Fruit fly (Drosophila melanogaster) whole organism, embryonic: ENCODE results near the gene CG5225.
A peak's percentile ranks its signal among the peaks of the same experiment; 100 is the strongest.

Source experiments
- Adf1 ChIP-seq: fragments of 200-800 bp; sonication (Bioruptor generic); IDR thresholded peaks from 2 replicates; pipeline ENCODE4 v1.3.6; 2022; ENCODE audit warnings: missing biosample characterization, missing genetic modification characterization
- CG11093 ChIP-seq: fragments of 200-800 bp; sonication (Bioruptor generic); IDR thresholded peaks from 3 replicates; pipeline ENCODE4 v1.3.6; 2022; ENCODE audit warnings: missing biosample characterization, missing genetic modification characterization
- CG11696 ChIP-seq: fragments of 200-800 bp; sonication (Bioruptor generic); IDR thresholded peaks from 2 replicates; pipeline ENCODE4 v1.3.6; 2022; ENCODE audit warnings: missing biosample characterization, missing genetic modification characterization
- CG12104 ChIP-seq: fragments of 200-800 bp; sonication (Bioruptor generic); optimal IDR thresholded peaks from 3 replicates; lab custom pipeline; 2016; ENCODE audit warnings: missing biosample characterization, missing genetic modification characterization
- CG13296 ChIP-seq: fragments of 200-800 bp; sonication (Bioruptor generic); optimal IDR thresholded peaks from 3 replicates; lab custom pipeline; 2018; ENCODE audit warnings: missing biosample characterization, mild to moderate bottlenecking, missing genetic modification characterization
- CG15073 ChIP-seq: fragments of 200-800 bp; sonication (Bioruptor generic); optimal IDR thresholded peaks from 2 replicates; lab custom pipeline; 2016; ENCODE audit warnings: missing biosample characterization, missing genetic modification characterization
- CG17568 ChIP-seq: fragments of 200-800 bp; sonication (Bioruptor generic); optimal IDR thresholded peaks from 2 replicates; lab custom pipeline; 2018; ENCODE audit warnings: missing biosample characterization, mild to moderate bottlenecking, missing genetic modification characterization, moderate library complexity
- CG18262 ChIP-seq: fragments of 200-800 bp; optimal IDR thresholded peaks from 3 replicates; lab custom pipeline; 2019; ENCODE audit warnings: missing biosample characterization, mild to moderate bottlenecking, missing genetic modification characterization, moderate library complexity
- CG4282 ChIP-seq: fragments of 200-800 bp; sonication (Bioruptor generic); optimal IDR thresholded peaks from 2 replicates; lab custom pipeline; 2016; ENCODE audit warnings: missing biosample characterization, missing genetic modification characterization
- CG4360 ChIP-seq: fragments of 200-800 bp; sonication (Bioruptor generic); IDR thresholded peaks from 2 replicates; pipeline ENCODE4 v1.3.6; 2022; ENCODE audit warnings: missing biosample characterization, missing genetic modification characterization
- CG6272 ChIP-seq: fragments of 200-800 bp; sonication (Bioruptor generic); IDR thresholded peaks from 2 replicates; pipeline ENCODE4 v1.3.6; 2022; ENCODE audit warnings: missing biosample characterization, missing genetic modification characterization
- CG6765 ChIP-seq: fragments of 200-800 bp; sonication (Bioruptor generic); optimal IDR thresholded peaks from 3 replicates; lab custom pipeline; 2017; ENCODE audit warnings: missing biosample characterization, mild to moderate bottlenecking, missing genetic modification characterization
- CG7786 ChIP-seq: fragments of 200-800 bp; sonication (Bioruptor generic); optimal IDR thresholded peaks from 2 replicates; lab custom pipeline; 2016; ENCODE audit warnings: missing biosample characterization, missing genetic modification characterization
- CG7987 ChIP-seq: fragments of 200-800 bp; sonication (Bioruptor generic); optimal IDR thresholded peaks from 2 replicates; lab custom pipeline; 2018; ENCODE audit warnings: missing biosample characterization, mild to moderate bottlenecking, missing genetic modification characterization, moderate library complexity
- CG9932 ChIP-seq: fragments of 200-800 bp; sonication (Bioruptor generic); IDR thresholded peaks from 2 replicates; pipeline ENCODE4 v1.3.6; 2022; ENCODE audit warnings: missing biosample characterization, missing genetic modification characterization
- CoRest ChIP-seq: fragments of 200-800 bp; sonication (Bioruptor generic); optimal IDR thresholded peaks from 3 replicates; lab custom pipeline; 2018; ENCODE audit warnings: missing biosample characterization, mild to moderate bottlenecking, missing genetic modification characterization, moderate library complexity
- D ChIP-seq, 2 experiments: fragments of 200-800 bp in 1 of 2; fragments of >200 bp in 1 of 2; sonication (Bioruptor generic) in 1 of 2; optimal IDR thresholded peaks; 2 replicates in 1 of 2; 3 replicates in 1 of 2; lab custom pipeline; 2017; ENCODE audit warnings: mild to moderate bottlenecking in 1 of 2, missing biosample characterization in 1 of 2, missing genetic modification characterization in 1 of 2, missing genetic modification reagents in 1 of 2
- D19B ChIP-seq: fragments of 200-800 bp; sonication (Bioruptor generic); optimal IDR thresholded peaks from 2 replicates; lab custom pipeline; 2017; ENCODE audit warnings: missing biosample characterization, mild to moderate bottlenecking, missing genetic modification characterization
- Deaf1 ChIP-seq: fragments of 200-800 bp; optimal IDR thresholded peaks from 3 replicates; lab custom pipeline; 2019; ENCODE audit warnings: missing biosample characterization, mild to moderate bottlenecking, missing genetic modification characterization, moderate library complexity
- Dfd ChIP-seq, 2 experiments: fragments of >200 bp; optimal IDR thresholded peaks; 2 replicates each; lab custom pipeline; 2017; ENCODE audit warnings: missing biosample characterization in 2 of 2, missing genetic modification characterization in 2 of 2
- ERR ChIP-seq: fragments of 200-800 bp; sonication (Bioruptor generic); optimal IDR thresholded peaks from 2 replicates; lab custom pipeline; 2016; ENCODE audit warnings: missing biosample characterization, missing genetic modification characterization
- Fer2 ChIP-seq: fragments of 200-800 bp; sonication (Bioruptor generic); optimal IDR thresholded peaks from 2 replicates; lab custom pipeline; 2018; ENCODE audit warnings: missing biosample characterization, mild to moderate bottlenecking, missing genetic modification characterization, moderate library complexity
- Gsc ChIP-seq: fragments of 200-800 bp; sonication (Bioruptor generic); IDR thresholded peaks from 2 replicates; pipeline ENCODE4 v1.3.6; 2022; ENCODE audit warnings: missing biosample characterization, missing genetic modification characterization
- Hmx ChIP-seq: fragments of 200-800 bp; sonication (Bioruptor generic); optimal IDR thresholded peaks from 2 replicates; lab custom pipeline; 2016; ENCODE audit warnings: missing biosample characterization, missing genetic modification characterization
- Hr39 ChIP-seq: fragments of >200 bp; optimal IDR thresholded peaks from 2 replicates; lab custom pipeline; 2017
- Hr78 ChIP-seq, 2 experiments: fragments of 200-800 bp in 1 of 2; fragments of >200 bp in 1 of 2; sonication (Bioruptor generic) in 1 of 2; optimal IDR thresholded peaks; 2 replicates each; lab custom pipeline; 2017 to 2019; ENCODE audit warnings: missing biosample characterization in 2 of 2, missing genetic modification characterization in 2 of 2, mild to moderate bottlenecking in 1 of 2, moderate library complexity in 1 of 2
- NC2α ChIP-seq: fragments of 200-800 bp; sonication (Bioruptor generic); optimal IDR thresholded peaks from 2 replicates; lab custom pipeline; 2016; ENCODE audit warnings: missing biosample characterization, missing genetic modification characterization
- Stat92E ChIP-seq, 3 experiments: fragments of >200 bp in 2 of 3; fragments of 200-800 bp in 1 of 3; sonication (Bioruptor generic) in 1 of 3; optimal IDR thresholded peaks; 2 replicates each; lab custom pipeline; 2017 to 2019; ENCODE audit warnings: missing biosample characterization in 3 of 3, missing genetic modification characterization in 3 of 3, mild to moderate bottlenecking in 1 of 3, moderate library complexity in 1 of 3
- ara ChIP-seq: fragments of 200-800 bp; sonication (Bioruptor generic); IDR thresholded peaks from 2 replicates; pipeline ENCODE4 v1.3.6; 2022; ENCODE audit warnings: missing biosample characterization, missing genetic modification characterization
- bsh ChIP-seq, 2 experiments: fragments of 200-800 bp; sonication (Bioruptor generic); optimal IDR thresholded peaks; 2 replicates each; lab custom pipeline; 2017 to 2018; ENCODE audit warnings: mild to moderate bottlenecking in 2 of 2, missing biosample characterization in 2 of 2, missing genetic modification characterization in 2 of 2, moderate library complexity in 1 of 2
- cad ChIP-seq: fragments of >200 bp; optimal IDR thresholded peaks from 2 replicates; lab custom pipeline; 2017; ENCODE audit warnings: missing biosample characterization, missing genetic modification characterization
- chm ChIP-seq: fragments of 200-800 bp; sonication (Bioruptor generic); IDR thresholded peaks from 2 replicates; pipeline ENCODE4 v1.3.6; 2022; ENCODE audit warnings: missing biosample characterization, missing genetic modification characterization
- crc ChIP-seq: fragments of 200-800 bp; sonication (Bioruptor generic); optimal IDR thresholded peaks from 2 replicates; lab custom pipeline; 2016; ENCODE audit warnings: missing biosample characterization, missing genetic modification characterization
- crol ChIP-seq: fragments of 200-800 bp; sonication (Bioruptor generic); IDR thresholded peaks from 2 replicates; pipeline ENCODE4 v1.3.6; 2022; ENCODE audit warnings: missing biosample characterization, missing genetic modification characterization
- exex ChIP-seq: fragments of 200-800 bp; sonication (Bioruptor generic); optimal IDR thresholded peaks from 4 replicates; lab custom pipeline; 2018; ENCODE audit warnings: missing biosample characterization, mild to moderate bottlenecking, missing genetic modification characterization, moderate library complexity
- eyg ChIP-seq: fragments of 200-800 bp; sonication (Bioruptor generic); optimal IDR thresholded peaks from 3 replicates; lab custom pipeline; 2016; ENCODE audit warnings: missing biosample characterization, missing genetic modification characterization
- gem ChIP-seq: fragments of 200-800 bp; sonication (Bioruptor generic); optimal IDR thresholded peaks from 2 replicates; lab custom pipeline; 2019; ENCODE audit warnings: missing biosample characterization, mild to moderate bottlenecking, missing genetic modification characterization, moderate library complexity
- hb ChIP-seq: fragments of 200-800 bp; sonication (Bioruptor generic); IDR thresholded peaks from 3 replicates; pipeline ENCODE4 v1.3.6; 2022; ENCODE audit warnings: missing biosample characterization, missing genetic modification characterization; ENCODE audit not compliant: partially characterized antibody
- ind ChIP-seq: fragments of 200-800 bp; sonication (Bioruptor generic); optimal IDR thresholded peaks from 3 replicates; lab custom pipeline; 2016; ENCODE audit warnings: missing biosample characterization, missing genetic modification characterization
- jumu ChIP-seq: fragments of 200-800 bp; sonication (Bioruptor generic); optimal IDR thresholded peaks from 3 replicates; lab custom pipeline; 2016; ENCODE audit warnings: missing biosample characterization, missing genetic modification characterization
- lmd ChIP-seq: fragments of 200-800 bp; sonication (Bioruptor generic); IDR thresholded peaks from 2 replicates; pipeline ENCODE4 v1.3.6; 2022; ENCODE audit warnings: missing biosample characterization, missing genetic modification characterization
- nmo ChIP-seq: fragments of 200-800 bp; sonication (Bioruptor generic); optimal IDR thresholded peaks from 2 replicates; lab custom pipeline; 2018; ENCODE audit warnings: missing biosample characterization, mild to moderate bottlenecking, missing genetic modification characterization, moderate library complexity
- peb ChIP-seq: fragments of 200-800 bp; sonication (Bioruptor generic); IDR thresholded peaks from 2 replicates; pipeline ENCODE4 v1.3.6; 2022; ENCODE audit warnings: missing biosample characterization, missing genetic modification characterization
- run ChIP-seq: fragments of 200-800 bp; sonication (Bioruptor generic); optimal IDR thresholded peaks from 3 replicates; lab custom pipeline; 2018; ENCODE audit warnings: missing biosample characterization, mild to moderate bottlenecking, missing genetic modification characterization
- sd ChIP-seq: fragments of 200-800 bp; sonication (Bioruptor generic); optimal IDR thresholded peaks from 3 replicates; lab custom pipeline; 2018; ENCODE audit warnings: missing biosample characterization, mild to moderate bottlenecking, missing genetic modification characterization, moderate library complexity
- sens ChIP-seq: fragments of 200-800 bp; sonication (Bioruptor generic); peaks from one replicate; lab custom pipeline; 2016; ENCODE audit warnings: missing biosample characterization, missing genetic modification characterization
- stc ChIP-seq: fragments of 200-800 bp; sonication (Bioruptor generic); IDR thresholded peaks from 2 replicates; pipeline ENCODE4 v1.3.6; 2022; ENCODE audit warnings: missing biosample characterization, missing genetic modification characterization
- tna ChIP-seq: fragments of 200-800 bp; sonication (Bioruptor generic); IDR thresholded peaks from 2 replicates; pipeline ENCODE4 v1.3.6; 2022; ENCODE audit warnings: missing biosample characterization, missing genetic modification characterization; ENCODE audit not compliant: partially characterized antibody
- yki ChIP-seq: fragments of >200 bp; optimal IDR thresholded peaks from 3 replicates; lab custom pipeline; 2018

The CG5225 gene

dm6 chr3R:16986181-16987074, 42.1 kb upstream of the CG5225 start (continued):
- TF ChIP-seq jumu (GFP tag; lab: Kevin White, UChicago) (peak; percentile 94), CG7987 (GFP tag; lab: Kevin White, UChicago) (peak; percentile 94), CG13296 (GFP tag; lab: Kevin White, UChicago) (peak; percentile 95), Fer2 (tag; lab: Kevin White, UChicago) (peak; percentile 88), peb (GFP tag; lab: Robert Waterston, UW) (peak; percentile 84), Adf1 (GFP tag; lab: Robert Waterston, UW) (peak; percentile 90), CG17568 (GFP tag; lab: Kevin White, UChicago) (peak; percentile 86), crc (GFP tag; lab: Kevin White, UChicago) (peak; percentile 92), tna (no peak), D (optimal IDR thresholded peaks at IDR 0.05; lab: Kevin White, UChicago) (no peak), D (GFP tag; optimal IDR thresholded peaks at IDR 0.05; lab: Kevin White, UChicago) (peak; percentile 45), run (peak; percentile 63), cad (GFP tag; lab: Kevin White, UChicago) (no peak), eyg (peak; percentile 93), CG12104 (GFP tag; lab: Kevin White, UChicago) (peak; percentile 69), CG6765 (GFP tag; lab: Kevin White, UChicago) (peak; percentile 88), Hmx (GFP tag; lab: Kevin White, UChicago) (peak; percentile 77), CG4360 (GFP tag; lab: Robert Waterston, UW) (peak; percentile 63), Hr78 (GFP tag; optimal IDR thresholded peaks at IDR 0.05; lab: Kevin White, UChicago) (peak in 1 of 2 experiments; percentile 70), exex (peak; percentile 96), Dfd (GFP tag; optimal IDR thresholded peaks at IDR 0.05; lab: Kevin White, UChicago) (no peak), gem (peak; percentile 91), lmd (GFP tag; lab: Robert Waterston, UW) (peak; percentile 97), bsh (GFP tag; optimal IDR thresholded peaks at IDR 0.05; lab: Kevin White, UChicago) (peak; percentile 62 to 75), ind (GFP tag; lab: Kevin White, UChicago) (peak; percentile 98), yki (lab: Kevin White, UChicago) (no peak), Hr39 (lab: Kevin White, UChicago) (no peak), sens (GFP tag; lab: Kevin White, UChicago) (peak; percentile 93), Stat92E (GFP tag; optimal IDR thresholded peaks at IDR 0.05; lab: Kevin White, UChicago) (no peak), CG6272 (GFP tag; lab: Robert Waterston, UW) (peak; percentile 91), CG11093 (GFP tag; lab: Robert Waterston, UW) (peak; percentile 96), CG4282 (GFP tag; lab: Kevin White, UChicago) (peak; percentile 90), CoRest (peak; percentile 92), CG15073 (peak; percentile 12), hb (GFP tag; lab: Robert Waterston, UW) (no peak), CG18262 (peak; percentile 60), crol (peak; percentile 67), nmo (GFP tag; lab: Kevin White, UChicago) (peak; percentile 84), ara (GFP tag; lab: Robert Waterston, UW) (peak; percentile 92), CG11696 (GFP tag; lab: Robert Waterston, UW) (peak; percentile 86), ERR (GFP tag; lab: Kevin White, UChicago) (peak; percentile 96), NC2α (GFP tag; lab: Kevin White, UChicago) (peak; percentile 83), CG7786 (GFP tag; lab: Kevin White, UChicago) (peak; percentile 98), Deaf1 (tag; lab: Kevin White, UChicago) (peak; percentile 72), CG9932 (peak; percentile 99), D19B (peak; percentile 85), sd (tag; lab: Kevin White, UChicago) (peak; percentile 93), Gsc (GFP tag; lab: Robert Waterston, UW) (no peak), stc (GFP tag; lab: Robert Waterston, UW) (peak; percentile 93), chm (GFP tag; lab: Robert Waterston, UW) (peak; percentile 84; the same call in 1 of the 2 replicates)
